Fruit fly (Drosophila melanogaster): ENCODE results near the gene Best2.

Gene Best2

dm6 chr3L:6218517-6219155, 37.8 kb downstream of the Best2 start:
- TF ChIP-seq CG1620 (GFP tag; optimal IDR thresholded peaks at IDR 0.05), result no peak
- peak; percentile 86 for TF ChIP-seq kay (GFP tag; ENCODE audit: borderline replicate concordance)

- TF ChIP-seq tj (GFP tag; optimal IDR thresholded peaks at IDR 0.05) (peak; percentile 33), bab1 (GFP tag; optimal IDR thresholded peaks at IDR 0.05) (no peak)
These were observed 38.7 kb downstream of the Best2 start, which contains the start of gene LanA for dm6 chr3L:6217806-6218205. Gene LanA, minus strand, starts transcription at chr3L:6218022.

DNA sequence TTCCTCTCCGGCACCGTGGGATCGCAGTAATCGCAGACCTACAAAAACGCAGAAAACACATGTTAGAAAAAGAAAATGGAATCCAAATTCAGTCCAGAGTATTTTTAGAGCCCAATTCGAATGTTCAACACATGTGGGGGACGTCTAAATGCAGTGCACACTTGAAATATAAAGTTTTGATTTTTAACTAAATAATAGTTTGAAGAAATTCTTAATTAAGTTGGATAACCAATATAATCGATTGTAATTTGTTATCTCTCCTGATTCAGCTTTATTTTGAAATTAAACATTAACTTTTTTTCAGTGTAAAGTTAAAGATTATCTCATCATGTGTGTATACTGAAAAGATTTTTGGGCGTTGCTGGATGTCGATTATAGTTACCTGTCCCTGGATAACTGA, 39.3 kb downstream of the Best2 start:
- TF ChIP-seq Clk (GFP tag; optimal IDR thresholded peaks at IDR 0.05), result no peak
- TF ChIP-seq CG33017 (tag; optimal IDR thresholded peaks at IDR 0.05), result no peak
- TF ChIP-seq pad (GFP tag; optimal IDR thresholded peaks at IDR 0.05), result no peak
- no peak for TF ChIP-seq cnc (optimal IDR thresholded peaks at IDR 0.05)
- TF ChIP-seq Hr96 (GFP tag; optimal IDR thresholded peaks at IDR 0.05), result no peak
- TF ChIP-seq Mnt (GFP tag; optimal IDR thresholded peaks at IDR 0.05), result no peak
- TF ChIP-seq CG1620 (GFP tag; optimal IDR thresholded peaks at IDR 0.05), result no peak
- TF ChIP-seq bab1 (GFP tag; optimal IDR thresholded peaks at IDR 0.05), result no peak
- TF ChIP-seq tj (GFP tag; optimal IDR thresholded peaks at IDR 0.05), result no peak

DNA sequence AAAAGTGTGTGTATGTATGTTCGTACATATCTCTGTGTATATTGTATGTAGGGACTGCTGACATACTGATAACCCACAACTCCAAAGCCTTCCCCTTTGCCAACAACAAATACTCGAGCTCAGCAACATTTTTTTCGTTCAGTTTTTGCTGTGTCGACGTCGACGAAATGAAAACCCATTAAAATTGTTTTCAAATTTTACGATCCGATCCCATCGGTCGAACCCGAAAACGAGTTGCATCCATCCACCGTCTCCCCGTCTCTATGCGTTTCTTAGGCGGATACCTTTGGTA, 39.7 kb downstream of the Best2 start:
- TF ChIP-seq bab1 (GFP tag; optimal IDR thresholded peaks at IDR 0.05), result no peak
- peak; percentile 96 for TF ChIP-seq tj (GFP tag; optimal IDR thresholded peaks at IDR 0.05)
- TF ChIP-seq Crg-1 (GFP tag; optimal IDR thresholded peaks at IDR 0.05), result no peak
- peak; percentile 88 for TF ChIP-seq pad (GFP tag; optimal IDR thresholded peaks at IDR 0.05)

dm6 chr3L:6215976-6216786, 40.3 kb downstream of the Best2 start:
- TF ChIP-seq CG1620 (GFP tag; optimal IDR thresholded peaks at IDR 0.05), result no peak
- no peak for TF ChIP-seq CG7101 (tag; optimal IDR thresholded peaks at IDR 0.05)
- no peak for TF ChIP-seq CG11617 (GFP tag; optimal IDR thresholded peaks at IDR 0.05)
- no peak for TF ChIP-seq ovo (GFP tag; optimal IDR thresholded peaks at IDR 0.05)
- no peak for TF ChIP-seq CG12768 (GFP tag; optimal IDR thresholded peaks at IDR 0.05)
- TF ChIP-seq cnc (optimal IDR thresholded peaks at IDR 0.05), result no peak
- no peak for TF ChIP-seq tj (GFP tag; optimal IDR thresholded peaks at IDR 0.05)
- TF ChIP-seq CG14711 (tag; optimal IDR thresholded peaks at IDR 0.05), result no peak
- no peak for TF ChIP-seq CG5204 (GFP tag; optimal IDR thresholded peaks at IDR 0.05)
- TF ChIP-seq cic (GFP tag; optimal IDR thresholded peaks at IDR 0.05), result no peak
- TF ChIP-seq pad (GFP tag; optimal IDR thresholded peaks at IDR 0.05), result no peak
- TF ChIP-seq Hr96 (GFP tag; optimal IDR thresholded peaks at IDR 0.05), result no peak

dm6 chr3L:6200173-6200572, 56.3 kb downstream of the Best2 start, which contains the start of gene CG8219:
Gene CG8219, plus strand, starts transcription at chr3L:6200473.
- TF ChIP-seq bab1 (GFP tag; optimal IDR thresholded peaks at IDR 0.05) (no peak), CG14711 (tag; optimal IDR thresholded peaks at IDR 0.05) (no peak), ovo (GFP tag; optimal IDR thresholded peaks at IDR 0.05) (no peak), CG5204 (GFP tag; optimal IDR thresholded peaks at IDR 0.05) (no peak), CG11617 (GFP tag; optimal IDR thresholded peaks at IDR 0.05) (no peak), toe (GFP tag; optimal IDR thresholded peaks at IDR 0.05) (no peak), CG7101 (tag; optimal IDR thresholded peaks at IDR 0.05) (no peak), cnc (optimal IDR thresholded peaks at IDR 0.05) (no peak), Mnt (GFP tag; optimal IDR thresholded peaks at IDR 0.05) (no peak), CG7045 (GFP tag; optimal IDR thresholded peaks at IDR 0.05) (no peak), cic (GFP tag; optimal IDR thresholded peaks at IDR 0.05) (no peak), tj (GFP tag; optimal IDR thresholded peaks at IDR 0.05) (no peak), kay (GFP tag; ENCODE audit: borderline replicate concordance) (no peak), pad (GFP tag; optimal IDR thresholded peaks at IDR 0.05) (no peak), CG33017 (tag; optimal IDR thresholded peaks at IDR 0.05) (no peak), Crg-1 (GFP tag; optimal IDR thresholded peaks at IDR 0.05) (no peak)
